Fruit fly (Drosophila melanogaster) whole organism, embryonic: ENCODE results near the gene CG14882.
A peak's percentile ranks its signal among the peaks of the same experiment; 100 is the strongest.

Source experiments
- Aef1 ChIP-seq: fragments of 200-800 bp; sonication (Bioruptor generic); IDR thresholded peaks from 3 replicates; pipeline ENCODE4 v1.3.6; 2022; ENCODE audit warnings: missing biosample characterization, missing genetic modification characterization
- CG10462 ChIP-seq: fragments of 200-800 bp; sonication (Bioruptor generic); optimal IDR thresholded peaks from 2 replicates; lab custom pipeline; 2016; ENCODE audit warnings: missing biosample characterization, missing genetic modification characterization
- CG12299 ChIP-seq: fragments of 200-800 bp; sonication (Bioruptor generic); optimal IDR thresholded peaks from 2 replicates; lab custom pipeline; 2018; ENCODE audit warnings: missing biosample characterization, mild to moderate bottlenecking, missing genetic modification characterization
- CG13424 ChIP-seq: fragments of 200-800 bp; sonication (Bioruptor generic); optimal IDR thresholded peaks from 2 replicates; lab custom pipeline; 2019; ENCODE audit warnings: missing biosample characterization, mild to moderate bottlenecking, missing genetic modification characterization, moderate library complexity
- CG14667 ChIP-seq: fragments of 200-800 bp; sonication (Bioruptor generic); IDR thresholded peaks from 2 replicates; pipeline ENCODE4 v1.3.6; 2022; ENCODE audit warnings: missing biosample characterization, missing genetic modification characterization
- CG14860 ChIP-seq: fragments of 200-800 bp; sonication (Bioruptor generic); IDR thresholded peaks from 3 replicates; pipeline ENCODE4 v1.3.6; 2022; ENCODE audit warnings: missing biosample characterization, missing genetic modification characterization; ENCODE audit not compliant: partially characterized antibody
- CG15601 ChIP-seq: fragments of 200-800 bp; sonication (Bioruptor generic); optimal IDR thresholded peaks from 3 replicates; lab custom pipeline; 2019; ENCODE audit warnings: missing biosample characterization, mild to moderate bottlenecking, missing genetic modification characterization, moderate library complexity
- CG17829 ChIP-seq: fragments of 200-800 bp; optimal IDR thresholded peaks from 2 replicates; lab custom pipeline; 2019; ENCODE audit warnings: missing biosample characterization, mild to moderate bottlenecking, missing genetic modification characterization, moderate library complexity
- CG1832 ChIP-seq: fragments of 200-800 bp; sonication (Bioruptor generic); optimal IDR thresholded peaks from 2 replicates; lab custom pipeline; 2017; ENCODE audit warnings: missing biosample characterization, mild to moderate bottlenecking, missing genetic modification characterization, inconsistent platforms
- CG4360 ChIP-seq: fragments of 200-800 bp; sonication (Bioruptor generic); IDR thresholded peaks from 2 replicates; pipeline ENCODE4 v1.3.6; 2022; ENCODE audit warnings: missing biosample characterization, missing genetic modification characterization
- CG4730 ChIP-seq: fragments of 200-800 bp; sonication (Bioruptor generic); IDR thresholded peaks from 2 replicates; pipeline ENCODE4 v1.3.6; 2022; ENCODE audit warnings: missing biosample characterization, missing genetic modification characterization
- CG5953 ChIP-seq: fragments of 200-800 bp; sonication (Bioruptor generic); IDR thresholded peaks from 2 replicates; pipeline ENCODE4 v1.3.6; 2022; ENCODE audit warnings: missing biosample characterization, missing genetic modification characterization
- CG7745 ChIP-seq: fragments of 200-800 bp; sonication (Bioruptor generic); optimal IDR thresholded peaks from 2 replicates; lab custom pipeline; 2018; ENCODE audit warnings: missing biosample characterization, mild to moderate bottlenecking, missing genetic modification characterization, moderate library complexity
- CG9932 ChIP-seq: fragments of 200-800 bp; sonication (Bioruptor generic); IDR thresholded peaks from 2 replicates; pipeline ENCODE4 v1.3.6; 2022; ENCODE audit warnings: missing biosample characterization, missing genetic modification characterization
- D ChIP-seq, 2 experiments: fragments of 200-800 bp in 1 of 2; fragments of >200 bp in 1 of 2; sonication (Bioruptor generic) in 1 of 2; optimal IDR thresholded peaks; 2 replicates in 1 of 2; 3 replicates in 1 of 2; lab custom pipeline; 2017; ENCODE audit warnings: mild to moderate bottlenecking in 1 of 2, missing biosample characterization in 1 of 2, missing genetic modification characterization in 1 of 2, missing genetic modification reagents in 1 of 2
- Deaf1 ChIP-seq: fragments of 200-800 bp; optimal IDR thresholded peaks from 3 replicates; lab custom pipeline; 2019; ENCODE audit warnings: missing biosample characterization, mild to moderate bottlenecking, missing genetic modification characterization, moderate library complexity
- Dfd ChIP-seq, 2 experiments: fragments of >200 bp; optimal IDR thresholded peaks; 2 replicates each; lab custom pipeline; 2017; ENCODE audit warnings: missing biosample characterization in 2 of 2, missing genetic modification characterization in 2 of 2
- Ets65A ChIP-seq: fragments of 200-800 bp; sonication (Bioruptor generic); peaks from one replicate; lab custom pipeline; 2016; ENCODE audit warnings: missing biosample characterization, missing genetic modification characterization
- Hr39 ChIP-seq: fragments of >200 bp; optimal IDR thresholded peaks from 2 replicates; lab custom pipeline; 2017
- Hsf ChIP-seq: fragments of 200-800 bp; sonication (Bioruptor generic); optimal IDR thresholded peaks from 3 replicates; lab custom pipeline; 2016; ENCODE audit warnings: missing biosample characterization, missing genetic modification characterization
- Jarid2 ChIP-seq: fragments of 200-800 bp; sonication (Bioruptor generic); optimal IDR thresholded peaks from 3 replicates; lab custom pipeline; 2017; ENCODE audit warnings: mild to moderate bottlenecking, missing biosample characterization, missing genetic modification reagents, missing genetic modification characterization
- Nf-YB ChIP-seq: fragments of 200-800 bp; sonication (Bioruptor generic); optimal IDR thresholded peaks from 3 replicates; lab custom pipeline; 2019; ENCODE audit warnings: missing biosample characterization, mild to moderate bottlenecking, missing genetic modification characterization, moderate library complexity
- Nf-YC ChIP-seq: fragments of 200-800 bp; optimal IDR thresholded peaks from 3 replicates; lab custom pipeline; 2019; ENCODE audit warnings: missing biosample characterization, mild to moderate bottlenecking, missing genetic modification characterization, moderate library complexity
- Opbp ChIP-seq: fragments of 200-800 bp; sonication (Bioruptor generic); IDR thresholded peaks from 3 replicates; pipeline ENCODE4 v1.3.6; 2022; ENCODE audit warnings: missing biosample characterization, missing genetic modification characterization; ENCODE audit not compliant: partially characterized antibody
- Sin3A ChIP-seq: fragments of >200 bp; optimal IDR thresholded peaks from 2 replicates; lab custom pipeline; 2018
- Sry-δ ChIP-seq: fragments of 200-800 bp; sonication (Bioruptor generic); optimal IDR thresholded peaks from 2 replicates; lab custom pipeline; 2016; ENCODE audit warnings: missing biosample characterization, missing genetic modification characterization
- Xbp1 ChIP-seq: fragments of 200-800 bp; sonication (Bioruptor generic); optimal IDR thresholded peaks from 3 replicates; lab custom pipeline; 2016; ENCODE audit warnings: missing biosample characterization, mild to moderate bottlenecking, missing genetic modification characterization
- aop ChIP-seq: fragments of 200-800 bp; sonication (Bioruptor generic); IDR thresholded peaks from 2 replicates; pipeline ENCODE4 v1.3.6; 2022; ENCODE audit warnings: missing biosample characterization, missing genetic modification characterization
- cg ChIP-seq: fragments of 200-800 bp; sonication (Bioruptor generic); optimal IDR thresholded peaks from 3 replicates; lab custom pipeline; 2019; ENCODE audit warnings: missing biosample characterization, mild to moderate bottlenecking, missing genetic modification characterization, moderate library complexity
- chinmo ChIP-seq: fragments of 200-800 bp; sonication (Bioruptor generic); IDR thresholded peaks from 4 replicates; pipeline ENCODE4 v1.3.6; 2022; ENCODE audit warnings: missing biosample characterization, missing genetic modification characterization; ENCODE audit not compliant: partially characterized antibody
- crol ChIP-seq: fragments of 200-800 bp; sonication (Bioruptor generic); IDR thresholded peaks from 2 replicates; pipeline ENCODE4 v1.3.6; 2022; ENCODE audit warnings: missing biosample characterization, missing genetic modification characterization
- dm ChIP-seq: fragments of 200-800 bp; sonication (Bioruptor generic); optimal IDR thresholded peaks from 3 replicates; lab custom pipeline; 2016; ENCODE audit warnings: missing biosample characterization, missing genetic modification characterization
- dmrt11E ChIP-seq: fragments of 200-800 bp; sonication (Bioruptor generic); optimal IDR thresholded peaks from 3 replicates; lab custom pipeline; 2018; ENCODE audit warnings: missing biosample characterization, mild to moderate bottlenecking, missing genetic modification characterization, moderate library complexity
- dysf ChIP-seq: fragments of 200-800 bp; sonication (Bioruptor generic); IDR thresholded peaks from 3 replicates; pipeline ENCODE4 v1.3.6; 2022; ENCODE audit warnings: missing biosample characterization, missing genetic modification characterization
- gcm2 ChIP-seq: fragments of 200-800 bp; sonication (Bioruptor generic); optimal IDR thresholded peaks from 2 replicates; lab custom pipeline; 2016; ENCODE audit warnings: missing biosample characterization, missing genetic modification characterization
- hth ChIP-seq: fragments of >200 bp; optimal IDR thresholded peaks from 2 replicates; lab custom pipeline; 2017; ENCODE audit warnings: inconsistent platforms
- insv ChIP-seq, 2 experiments: fragments of 200-800 bp; sonication (Bioruptor generic); optimal IDR thresholded peaks; 3 replicates each; lab custom pipeline; 2016 to 2018; ENCODE audit warnings: missing biosample characterization in 2 of 2, missing genetic modification characterization in 2 of 2
- jing ChIP-seq: fragments of 200-800 bp; sonication (Bioruptor generic); optimal IDR thresholded peaks from 2 replicates; lab custom pipeline; 2018; ENCODE audit warnings: missing biosample characterization, mild to moderate bottlenecking, missing genetic modification characterization
- kni ChIP-seq: fragments of 200-800 bp; sonication (Bioruptor generic); optimal IDR thresholded peaks from 3 replicates; lab custom pipeline; 2017; ENCODE audit warnings: mild to moderate bottlenecking, missing biosample characterization, missing genetic modification reagents, missing genetic modification characterization
- lab ChIP-seq: fragments of 200-800 bp; sonication (Bioruptor generic); optimal IDR thresholded peaks from 3 replicates; lab custom pipeline; 2017; ENCODE audit warnings: missing biosample characterization, missing genetic modification characterization, mild to moderate bottlenecking, moderate library complexity, missing genetic modification reagents
- mld ChIP-seq: fragments of 200-800 bp; sonication (Bioruptor generic); IDR thresholded peaks from 3 replicates; pipeline ENCODE4 v1.3.6; 2022; ENCODE audit warnings: missing biosample characterization, missing genetic modification characterization; ENCODE audit not compliant: partially characterized antibody
- pan ChIP-seq, 4 experiments: fragments of >200 bp in 3 of 4; fragments of 200-800 bp in 1 of 4; sonication (Bioruptor generic) in 1 of 4; optimal IDR thresholded peaks in 3 of 4; IDR thresholded peaks in 1 of 4; 2 replicates each; pipeline versions ENCODE4 v1.3.6 to Lab custom; 2017 to 2022; ENCODE audit warnings: missing biosample characterization in 2 of 4, missing genetic modification characterization in 2 of 4, mixed read lengths in 1 of 4
- rib ChIP-seq: fragments of 200-800 bp; sonication (Bioruptor generic); IDR thresholded peaks from 2 replicates; pipeline ENCODE4 v1.3.6; 2022; ENCODE audit warnings: missing biosample characterization, missing genetic modification characterization
- seq ChIP-seq: fragments of 200-800 bp; sonication (Bioruptor generic); IDR thresholded peaks from 2 replicates; pipeline ENCODE4 v1.3.6; 2022; ENCODE audit warnings: missing biosample characterization, missing genetic modification characterization
- tll ChIP-seq, 2 experiments: fragments of 200-800 bp in 1 of 2; fragments of >200 bp in 1 of 2; sonication (Bioruptor generic) in 1 of 2; optimal IDR thresholded peaks; 2 replicates each; lab custom pipeline; 2017 to 2019; ENCODE audit warnings: missing biosample characterization in 2 of 2, missing genetic modification characterization in 2 of 2, mild to moderate bottlenecking in 1 of 2, moderate library complexity in 1 of 2
- tna ChIP-seq: fragments of 200-800 bp; sonication (Bioruptor generic); IDR thresholded peaks from 2 replicates; pipeline ENCODE4 v1.3.6; 2022; ENCODE audit warnings: missing biosample characterization, missing genetic modification characterization; ENCODE audit not compliant: partially characterized antibody
- wek ChIP-seq: fragments of 200-800 bp; sonication (Bioruptor generic); optimal IDR thresholded peaks from 3 replicates; lab custom pipeline; 2018; ENCODE audit warnings: missing biosample characterization, mild to moderate bottlenecking, missing genetic modification characterization, moderate library complexity

The CG14882 gene

DNA sequence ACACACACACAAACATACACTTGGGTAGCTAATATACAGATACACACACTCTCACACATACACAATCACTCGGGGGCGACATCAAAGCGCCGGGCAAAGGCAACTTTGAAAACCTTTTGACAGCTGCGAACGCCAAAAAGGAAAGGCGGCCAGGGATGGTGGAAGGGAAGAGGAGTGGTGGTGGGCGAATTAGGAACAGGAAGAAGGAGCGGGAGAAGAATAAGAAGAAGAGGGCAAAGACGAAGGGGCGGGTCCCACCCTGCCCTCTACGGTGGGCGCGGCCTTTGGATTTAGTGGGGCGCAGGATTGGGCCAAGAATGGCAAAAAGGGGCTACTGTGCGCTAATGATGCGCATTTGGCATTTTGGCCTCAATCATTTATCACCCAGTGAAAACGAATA, 46.4 kb upstream of the CG14882 start:
- TF ChIP-seq crol (peak; percentile 66; the same call in 1 of the 2 replicates), CG5953 (GFP tag; lab: Robert Waterston, UW) (no peak), Deaf1 (tag; lab: Kevin White, UChicago) (no peak), aop (GFP tag; lab: Robert Waterston, UW) (no peak), cg (peak; percentile 22), Nf-YC (tag; lab: Kevin White, UChicago) (peak; percentile 76), seq (GFP tag; lab: Robert Waterston, UW) (peak; percentile 31; the same call in 1 of the 2 replicates), Ets65A (peak; percentile 40), Nf-YB (GFP tag; lab: Kevin White, UChicago) (peak; percentile 57)

DNA sequence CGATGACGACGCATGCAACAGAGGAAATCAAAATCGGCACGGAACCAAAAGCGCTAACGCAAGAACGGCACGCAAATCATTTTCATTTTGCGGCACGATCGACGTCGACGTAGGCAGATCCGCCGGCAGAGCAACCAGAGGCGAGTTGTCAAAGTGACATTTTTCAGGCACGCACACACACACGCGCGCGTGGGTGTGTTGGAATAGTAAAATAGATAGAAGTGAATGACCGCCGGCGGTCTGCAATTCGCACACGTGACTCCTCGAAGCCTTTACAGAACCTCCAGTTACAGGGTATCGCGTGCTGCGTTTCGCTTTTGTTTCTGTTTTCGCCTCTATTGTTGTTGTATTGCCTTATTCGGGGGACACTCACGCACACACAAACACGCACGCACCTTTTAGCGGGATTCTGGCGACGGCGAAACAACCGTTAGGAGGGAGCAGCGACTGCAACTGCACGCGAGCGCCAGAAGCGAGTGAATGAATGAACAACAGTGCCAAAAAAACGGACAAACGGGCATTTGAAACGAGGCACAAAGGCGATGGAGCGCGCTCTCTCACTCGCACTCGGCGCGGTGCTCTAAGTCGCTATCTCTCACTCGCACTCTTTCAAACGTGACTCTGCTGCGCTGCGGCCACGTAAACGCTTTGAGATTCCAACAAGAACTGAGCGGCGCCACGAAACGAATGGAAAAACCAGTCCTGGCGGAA, 39.8 kb upstream of the CG14882 start, which contains the start of gene ss:
TSS of gene ss (minus strand) at position 668 of the 711 bp plus-strand sequence.
- TF ChIP-seq CG9932 (GFP tag; lab: Robert Waterston, UW) (0 out of 2 replicates have a peak, but pooled peaks have one; percentile 9), Jarid2 (GFP tag; lab: Kevin White, UChicago) (peak; percentile 67), dysf (GFP tag; lab: Robert Waterston, UW) (no peak), dmrt11E (tag; lab: Kevin White, UChicago) (no peak), tll (GFP tag; optimal IDR thresholded peaks at IDR 0.05; lab: Kevin White, UChicago) (peak; percentile 9 to 51), Sry-δ (GFP tag; lab: Kevin White, UChicago) (no peak), CG14860 (0 out of 3 replicates have a peak, but pooled peaks have one; percentile 32), lab (no peak), insv (GFP tag; optimal IDR thresholded peaks at IDR 0.05; lab: Kevin White, UChicago) (peak in 1 of 2 experiments; percentile 86), Xbp1 (peak; percentile 39), Hr39 (lab: Kevin White, UChicago) (peak; percentile 97), Opbp (no peak), mld (GFP tag; lab: Robert Waterston, UW) (no peak), chinmo (GFP tag; lab: Robert Waterston, UW) (0 out of 4 replicates have a peak, but pooled peaks have one; percentile 48), dm (GFP tag; lab: Kevin White, UChicago) (peak; percentile 6), tna (GFP tag; lab: Robert Waterston, UW) (0 out of 2 replicates have a peak, but pooled peaks have one; percentile 9), Hsf (GFP tag; lab: Kevin White, UChicago) (no peak), pan (optimal IDR thresholded peaks at IDR 0.05; lab: Kevin White, UChicago) (no peak), pan (GFP tag; optimal IDR thresholded peaks at IDR 0.05 in 1 of 2, IDR thresholded peaks at IDR 0.05 in 1 of 2) (peak in 1 of 2 experiments; percentile 68), jing (GFP tag; lab: Kevin White, UChicago) (no peak), kni (GFP tag; lab: Kevin White, UChicago) (peak; percentile 26), CG14667 (no peak), Aef1 (GFP tag; lab: Robert Waterston, UW) (no peak), CG4360 (GFP tag; lab: Robert Waterston, UW) (peak; percentile 65), gcm2 (no peak), CG13424 (tag; lab: Kevin White, UChicago) (no peak)

DNA sequence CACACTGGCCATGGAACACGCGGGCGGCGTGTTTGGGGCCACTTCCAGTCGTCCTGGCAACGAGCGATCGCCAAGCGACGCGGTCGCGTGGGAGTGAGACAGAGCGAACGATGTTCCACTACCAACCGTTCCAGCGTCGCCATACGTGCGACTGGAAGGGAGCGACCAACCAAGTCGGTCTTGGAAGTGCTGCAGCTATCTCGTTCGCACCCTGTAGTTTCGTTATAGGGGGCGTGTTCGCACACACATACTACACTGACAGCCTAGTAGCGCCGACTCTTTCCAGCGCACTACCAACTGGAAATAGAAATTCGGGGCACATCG, 39.3 kb upstream of the CG14882 start:
- peak; percentile 94 for TF ChIP-seq CG1832
- TF ChIP-seq hth = no peak
- TF ChIP-seq CG7745 (tag; lab: Kevin White, UChicago) = peak; percentile 81
- no peak for TF ChIP-seq Dfd (GFP tag; optimal IDR thresholded peaks at IDR 0.05; lab: Kevin White, UChicago)
- 0 out of 3 replicates have a peak, but pooled peaks have one; percentile 30 for TF ChIP-seq Opbp
- TF ChIP-seq CG4730 = no peak
- no peak for TF ChIP-seq CG15601 (tag; lab: Kevin White, UChicago)
- peak; percentile 98 for TF ChIP-seq Nf-YC (tag; lab: Kevin White, UChicago)
- peak; percentile 81 for TF ChIP-seq cg
- TF ChIP-seq CG17829 = peak; percentile 38
- no peak for TF ChIP-seq wek
- TF ChIP-seq CG12299 = no peak
- TF ChIP-seq Sin3A = no peak
- TF ChIP-seq D (optimal IDR thresholded peaks at IDR 0.05; lab: Kevin White, UChicago) = peak; percentile 95
- no peak for TF ChIP-seq D (GFP tag; optimal IDR thresholded peaks at IDR 0.05; lab: Kevin White, UChicago)
- no peak for TF ChIP-seq rib
- TF ChIP-seq CG10462 (GFP tag; lab: Kevin White, UChicago) = no peak
